Worm (Caenorhabditis elegans) whole organism, L2 larva: Measurements from ENCODE around the gene F13A2.2.

Source experiments
- C34F6.9 ChIP-seq: fragments of 150-350 bp; optimal IDR thresholded peaks from 2 replicates; lab custom pipeline; 2014; ENCODE audit warnings: missing biosample characterization, missing genetic modification characterization
- F13H6.1 ChIP-seq: sonication (generic microtip); optimal IDR thresholded peaks from 2 replicates; lab custom pipeline; 2016; ENCODE audit warnings: missing genetic modification characterization, missing compliant biosample characterization
- R02D3.7 ChIP-seq: fragments of 150-350 bp; optimal IDR thresholded peaks from 2 replicates; lab custom pipeline; 2014; ENCODE audit warnings: missing biosample characterization, missing genetic modification characterization
- Y55F3AM.14 ChIP-seq: fragments of 200-800 bp; sonication (Bioruptor generic); optimal IDR thresholded peaks from 2 replicates; lab custom pipeline; 2018; ENCODE audit warnings: mild to moderate bottlenecking, missing genetic modification characterization, missing compliant biosample characterization
- ama-1 ChIP-seq: fragments of 150-350 bp; optimal IDR thresholded peaks from 2 replicates; lab custom pipeline; 2018; ENCODE audit warnings: inconsistent platforms
- blmp-1 ChIP-seq: sonication (generic microtip); optimal IDR thresholded peaks from 2 replicates; lab custom pipeline; 2017; ENCODE audit warnings: missing genetic modification characterization, mild to moderate bottlenecking, missing compliant biosample characterization, antibody characterized with exemption, moderate library complexity; ENCODE audit not compliant: insufficient read depth
- ceh-16 ChIP-seq: fragments of 150-350 bp; optimal IDR thresholded peaks from 2 replicates; lab custom pipeline; 2014; ENCODE audit warnings: missing biosample characterization, missing genetic modification characterization
- ceh-82 ChIP-seq: fragments of 150-350 bp; optimal IDR thresholded peaks from 2 replicates; lab custom pipeline; 2014; ENCODE audit warnings: missing biosample characterization, missing genetic modification characterization
- crh-2 ChIP-seq: sonication (generic microtip); optimal IDR thresholded peaks from 2 replicates; lab custom pipeline; 2017; ENCODE audit warnings: missing biosample characterization, missing genetic modification characterization
- elt-1 ChIP-seq: fragments of 150-350 bp; optimal IDR thresholded peaks from 2 replicates; lab custom pipeline; 2014; ENCODE audit warnings: missing biosample characterization, missing genetic modification characterization
- elt-3 ChIP-seq: sonication (generic microtip); optimal IDR thresholded peaks from 2 replicates; lab custom pipeline; 2017; ENCODE audit warnings: missing biosample characterization, missing genetic modification characterization
- fos-1 ChIP-seq: fragments of 150-350 bp; optimal IDR thresholded peaks from 2 replicates; lab custom pipeline; 2014; ENCODE audit warnings: missing biosample characterization, missing genetic modification characterization
- gmeb-1 ChIP-seq: fragments of 150-350 bp; optimal IDR thresholded peaks from 2 replicates; lab custom pipeline; 2014; ENCODE audit warnings: missing biosample characterization, missing genetic modification characterization
- lin-13 ChIP-seq: fragments of 150-350 bp; optimal IDR thresholded peaks from 2 replicates; lab custom pipeline; 2014; ENCODE audit warnings: missing biosample characterization, missing genetic modification reagents, missing genetic modification characterization
- lin-39 ChIP-seq: fragments of 150-350 bp; optimal IDR thresholded peaks from 2 replicates; lab custom pipeline; 2014; ENCODE audit warnings: missing biosample characterization, missing genetic modification reagents, missing genetic modification characterization
- mab-5 ChIP-seq: fragments of 150-350 bp; optimal IDR thresholded peaks from 2 replicates; lab custom pipeline; 2014; ENCODE audit warnings: missing biosample characterization, missing genetic modification characterization
- mbf-1 ChIP-seq: sonication (generic microtip); optimal IDR thresholded peaks from 2 replicates; lab custom pipeline; 2017; ENCODE audit warnings: missing biosample characterization, missing genetic modification characterization
- mdl-1 ChIP-seq, 2 experiments: fragments of 150-350 bp in 1 of 2; sonication (generic microtip) in 1 of 2; optimal IDR thresholded peaks; 2 replicates each; lab custom pipeline; 2017; ENCODE audit warnings: missing biosample characterization in 2 of 2, missing genetic modification characterization in 2 of 2
- nhr-10 ChIP-seq: sonication (generic microtip); optimal IDR thresholded peaks from 2 replicates; lab custom pipeline; 2017; ENCODE audit warnings: missing biosample characterization, missing genetic modification characterization
- nhr-11 ChIP-seq: fragments of 150-350 bp; optimal IDR thresholded peaks from 2 replicates; lab custom pipeline; 2014; ENCODE audit warnings: missing biosample characterization, missing genetic modification characterization
- nhr-12 ChIP-seq: fragments of 150-350 bp; optimal IDR thresholded peaks from 2 replicates; lab custom pipeline; 2014; ENCODE audit warnings: missing biosample characterization, missing genetic modification characterization
- nhr-129 ChIP-seq: fragments of 150-350 bp; optimal IDR thresholded peaks from 2 replicates; lab custom pipeline; 2014; ENCODE audit warnings: missing biosample characterization, missing genetic modification characterization
- nhr-21 ChIP-seq: fragments of 150-350 bp; optimal IDR thresholded peaks from 2 replicates; lab custom pipeline; 2014; ENCODE audit warnings: missing biosample characterization, missing genetic modification characterization
- nhr-237 ChIP-seq: fragments of 150-350 bp; optimal IDR thresholded peaks from 2 replicates; lab custom pipeline; 2014; ENCODE audit warnings: missing biosample characterization, missing genetic modification characterization
- nhr-25 ChIP-seq: fragments of 150-350 bp; sonication (generic microtip); optimal IDR thresholded peaks from 3 replicates; lab custom pipeline; 2014; ENCODE audit warnings: missing biosample characterization, missing genetic modification characterization
- nhr-77 ChIP-seq: fragments of 150-350 bp; optimal IDR thresholded peaks from 2 replicates; lab custom pipeline; 2014; ENCODE audit warnings: missing biosample characterization, missing genetic modification characterization
- peb-1 ChIP-seq: fragments of 150-350 bp; optimal IDR thresholded peaks from 2 replicates; lab custom pipeline; 2014; ENCODE audit warnings: missing biosample characterization, missing genetic modification characterization
- sem-4 ChIP-seq: fragments of 150-350 bp; optimal IDR thresholded peaks from 2 replicates; lab custom pipeline; 2014; ENCODE audit warnings: missing biosample characterization, missing genetic modification reagents, missing genetic modification characterization
- skn-1 ChIP-seq: sonication (generic microtip); optimal IDR thresholded peaks from 2 replicates; lab custom pipeline; 2017; ENCODE audit warnings: missing biosample characterization, missing genetic modification characterization
- snpc-4 ChIP-seq: fragments of 150-350 bp; optimal IDR thresholded peaks from 2 replicates; lab custom pipeline; 2014; ENCODE audit warnings: missing biosample characterization, missing genetic modification characterization
- unc-55 ChIP-seq: fragments of 150-350 bp; sonication (generic microtip); optimal IDR thresholded peaks from 3 replicates; lab custom pipeline; 2014; ENCODE audit warnings: missing biosample characterization, missing genetic modification reagents, missing genetic modification characterization
- unc-62 ChIP-seq: fragments of 150-350 bp; optimal IDR thresholded peaks from 2 replicates; lab custom pipeline; 2014; ENCODE audit warnings: missing biosample characterization, missing genetic modification reagents, missing genetic modification characterization
- ztf-1 ChIP-seq: fragments of 200-800 bp; sonication (Bioruptor generic); conservative IDR thresholded peaks from 2 replicates; pipeline ENCODE4 v1.3.6; 2022; ENCODE audit warnings: missing genetic modification characterization, missing compliant biosample characterization
- ztf-11 ChIP-seq: sonication (generic microtip); optimal IDR thresholded peaks from 2 replicates; lab custom pipeline; 2017; ENCODE audit warnings: missing biosample characterization, missing genetic modification characterization
- ztf-4 ChIP-seq: fragments of 150-350 bp; optimal IDR thresholded peaks from 2 replicates; lab custom pipeline; 2014; ENCODE audit warnings: missing biosample characterization, missing genetic modification characterization

F13A2.2 gene

DNA sequence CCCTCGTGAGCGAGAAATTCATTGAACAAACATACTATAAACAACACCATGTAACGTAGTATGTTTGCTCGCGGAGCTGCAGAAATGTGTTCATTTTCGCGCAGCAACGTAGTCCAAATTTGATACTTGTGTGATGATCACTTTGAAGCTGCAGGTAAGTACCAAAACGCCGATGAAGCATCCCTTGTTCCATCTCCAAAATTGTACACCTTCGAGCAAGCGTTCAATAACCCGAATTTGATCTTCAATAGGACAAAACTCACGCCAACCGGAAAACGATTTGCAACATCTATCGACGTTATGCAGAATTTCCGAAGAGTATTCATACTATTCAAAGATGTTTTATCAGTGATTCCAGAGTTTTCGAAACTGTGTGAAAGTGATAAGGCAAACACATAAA is 26.3 kb upstream of the F13A2.2 start, which contains the start of gene Y47D7A.3:
TSS of gene Y47D7A.3 (plus strand) at position 301 of the 400 bp plus-strand sequence.
- TF ChIP-seq nhr-129 (tag; lab: Kevin White, UChicago) (no peak), C34F6.9 (tag; lab: Kevin White, UChicago) (no peak), mbf-1 (no peak), elt-1 (tag; lab: Kevin White, UChicago) (no peak), ztf-4 (tag; lab: Kevin White, UChicago) (no peak), peb-1 (tag; lab: Kevin White, UChicago) (no peak), lin-13 (no peak), nhr-21 (tag; lab: Kevin White, UChicago) (no peak), F13H6.1 (tag; lab: Kevin White, UChicago) (no peak), elt-3 (tag; lab: Kevin White, UChicago) (no peak), blmp-1 (tag; lab: Kevin White, UChicago) (no peak), lin-39 (tag; lab: Kevin White, UChicago) (no peak), unc-62 (no peak), nhr-237 (tag; lab: Kevin White, UChicago) (no peak), ceh-82 (no peak)

DNA sequence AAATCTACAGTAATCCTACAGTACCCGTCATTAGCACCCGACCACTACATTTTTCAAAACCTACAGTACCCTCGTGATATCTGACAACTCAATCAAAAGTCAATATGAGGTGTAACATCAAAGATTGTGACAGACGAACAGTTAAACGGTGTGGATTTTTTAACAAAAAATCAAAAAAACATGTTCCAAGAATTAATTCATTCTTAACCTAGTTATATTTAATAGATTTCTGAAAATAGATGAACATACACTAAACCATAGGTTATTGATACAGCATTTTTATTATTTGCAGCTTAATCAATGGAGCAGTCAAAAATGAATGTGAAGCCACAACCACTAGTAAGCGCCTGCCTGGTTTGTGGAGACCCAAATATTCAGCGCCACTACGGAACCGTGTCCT is 23.1 kb upstream of the F13A2.2 start, which contains the start of gene nhr-118:
TSS of gene nhr-118 (plus strand) at position 301 of the 400 bp plus-strand sequence.
- TF ChIP-seq nhr-12 (tag; lab: Kevin White, UChicago): no peak
- no peak for TF ChIP-seq ceh-82
- no peak for TF ChIP-seq nhr-77
- no peak for TF ChIP-seq elt-3 (tag; lab: Kevin White, UChicago)
- no peak for TF ChIP-seq ztf-1
- no peak for TF ChIP-seq R02D3.7 (tag; lab: Kevin White, UChicago)
- no peak for TF ChIP-seq fos-1 (tag; lab: Kevin White, UChicago)
- TF ChIP-seq nhr-237 (tag; lab: Kevin White, UChicago): no peak
- TF ChIP-seq snpc-4 (tag; lab: Kevin White, UChicago): no peak
- TF ChIP-seq ama-1 (lab: Kevin White, UChicago): no peak
- TF ChIP-seq peb-1 (tag; lab: Kevin White, UChicago): no peak
- TF ChIP-seq ztf-11: no peak
- TF ChIP-seq nhr-25 (tag; lab: Kevin White, UChicago): no peak
- TF ChIP-seq unc-55 (GFP tag; lab: Kevin White, UChicago): no peak
- TF ChIP-seq mbf-1: no peak
- TF ChIP-seq skn-1 (tag; lab: Kevin White, UChicago): no peak
- TF ChIP-seq nhr-21 (tag; lab: Kevin White, UChicago): no peak
- no peak for TF ChIP-seq mab-5 (tag; lab: Kevin White, UChicago)

DNA sequence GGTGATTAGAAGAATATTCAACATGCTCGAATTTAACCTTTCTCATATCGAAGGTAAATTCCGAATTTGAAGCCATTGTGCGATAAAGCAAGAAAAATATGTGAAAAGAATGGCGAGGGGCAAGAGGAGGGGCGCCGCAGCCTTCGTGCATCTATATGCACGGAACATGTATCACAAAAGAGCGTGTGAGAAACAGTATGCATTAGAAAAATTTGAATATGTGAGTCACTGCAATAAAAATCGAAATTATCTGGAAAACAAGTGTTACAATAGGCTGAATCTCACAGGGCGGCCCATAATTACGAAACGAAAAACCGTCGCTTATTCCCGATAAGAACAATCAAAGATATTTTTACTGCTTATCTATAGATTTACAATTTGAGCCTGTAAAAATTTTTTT is 17.5 kb upstream of the F13A2.2 start, which contains the start of gene F13A2.5:
TSS of gene F13A2.5 (minus strand) at position 101 of the 400 bp plus-strand sequence.
- TF ChIP-seq mdl-1 (tag; optimal IDR thresholded peaks at IDR 0.05; lab: Kevin White, UChicago) (no peak), sem-4 (tag; lab: Kevin White, UChicago) (no peak), nhr-129 (tag; lab: Kevin White, UChicago) (no peak), ceh-16 (tag; lab: Kevin White, UChicago) (no peak), mab-5 (tag; lab: Kevin White, UChicago) (no peak), ama-1 (lab: Kevin White, UChicago) (no peak), ztf-1 (no peak), nhr-10 (tag; lab: Kevin White, UChicago) (no peak), skn-1 (tag; lab: Kevin White, UChicago) (no peak), unc-62 (no peak), nhr-25 (tag; lab: Kevin White, UChicago) (no peak), ceh-82 (no peak), snpc-4 (tag; lab: Kevin White, UChicago) (no peak), crh-2 (tag; lab: Kevin White, UChicago) (no peak), ztf-4 (tag; lab: Kevin White, UChicago) (no peak), unc-55 (GFP tag; lab: Kevin White, UChicago) (no peak), peb-1 (tag; lab: Kevin White, UChicago) (no peak), gmeb-1 (tag; lab: Kevin White, UChicago) (no peak), nhr-11 (tag; lab: Kevin White, UChicago) (no peak)
- TF ChIP-seq, all 48 proteins: peak for 0

DNA sequence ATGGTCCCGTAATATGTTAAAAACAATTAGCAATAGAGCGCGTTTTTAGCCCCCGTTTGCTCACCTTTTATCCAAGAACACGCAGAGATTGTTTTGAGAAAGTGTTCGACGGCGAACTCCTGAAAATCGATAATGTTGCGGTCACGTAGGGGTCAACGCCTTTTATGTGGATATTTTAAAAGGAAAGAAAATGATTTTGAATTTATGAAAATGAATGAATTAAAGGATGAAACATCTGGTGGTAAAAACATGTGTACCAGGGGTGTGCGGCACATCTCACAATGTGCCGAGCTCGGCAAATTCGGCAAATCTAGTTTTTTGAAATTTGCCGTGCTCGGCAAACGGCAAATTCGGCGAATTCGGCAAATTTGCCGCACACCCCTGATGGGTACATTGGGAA is 15.7 kb upstream of the F13A2.2 start, which contains the start of gene F13A2.4:
TSS of gene F13A2.4 (minus strand) at position 101 of the 400 bp plus-strand sequence.
- TF ChIP-seq mab-5 (tag; lab: Kevin White, UChicago) (no peak), Y55F3AM.14 (GFP tag; lab: Kevin White, UChicago) (no peak)
